Worm (Caenorhabditis elegans) whole organism, young adult: Measurements from ENCODE around the gene H20E11.1.
A peak's percentile ranks its signal among the peaks of the same experiment; 100 is the strongest.

Experiments
- B0019.2 ChIP-seq: fragments of 200-800 bp; sonication (Bioruptor generic); conservative IDR thresholded peaks from 2 replicates; pipeline ENCODE4 v1.3.6; 2022; ENCODE audit warnings: missing genetic modification reagents, missing genetic modification characterization, missing compliant biosample characterization
- B0261.1 ChIP-seq: sonication (generic microtip); optimal IDR thresholded peaks from 2 replicates; lab custom pipeline; 2016; ENCODE audit warnings: mild to moderate bottlenecking, missing genetic modification characterization, moderate library complexity, missing compliant biosample characterization
- C06A6.2 ChIP-seq: fragments of 200-800 bp; sonication (Bioruptor generic); conservative IDR thresholded peaks from 2 replicates; pipeline ENCODE4 v1.3.6; 2022; ENCODE audit warnings: missing genetic modification characterization, missing compliant biosample characterization
- C17E4.6 ChIP-seq: fragments of 200-800 bp; sonication (Bioruptor generic); IDR thresholded peaks from 2 replicates; pipeline ENCODE4 v1.3.6; 2022; ENCODE audit warnings: missing genetic modification reagents, missing genetic modification characterization, missing compliant biosample characterization
- F10E7.11 ChIP-seq: sonication (generic microtip); optimal IDR thresholded peaks from 2 replicates; lab custom pipeline; 2017; ENCODE audit warnings: mild to moderate bottlenecking, missing genetic modification characterization, moderate library complexity, missing compliant biosample characterization
- F23B12.7 ChIP-seq: sonication (generic microtip); optimal IDR thresholded peaks from 2 replicates; lab custom pipeline; 2017; ENCODE audit warnings: missing genetic modification characterization, mild to moderate bottlenecking, missing compliant biosample characterization, antibody characterized with exemption, moderate library complexity; ENCODE audit not compliant: insufficient read depth
- F33H1.4 ChIP-seq: fragments of 200-800 bp; sonication (Bioruptor generic); IDR thresholded peaks from 2 replicates; pipeline ENCODE4 v1.3.6; 2022; ENCODE audit warnings: missing genetic modification reagents, missing genetic modification characterization, missing compliant biosample characterization
- F57C9.4 ChIP-seq: sonication (generic microtip); optimal IDR thresholded peaks from 2 replicates; lab custom pipeline; 2017; ENCODE audit warnings: mild to moderate bottlenecking, missing genetic modification characterization, missing compliant biosample characterization
- K11D2.4 ChIP-seq: fragments of 200-800 bp; sonication (Bioruptor generic); IDR thresholded peaks from 2 replicates; pipeline ENCODE4 v1.3.6; 2022; ENCODE audit warnings: missing genetic modification reagents, missing genetic modification characterization, missing compliant biosample characterization
- T07F8.4 ChIP-seq: sonication (generic microtip); optimal IDR thresholded peaks from 2 replicates; lab custom pipeline; 2016; ENCODE audit warnings: mild to moderate bottlenecking, missing genetic modification characterization, moderate library complexity, missing compliant biosample characterization
- Y53F4B.3 ChIP-seq: fragments of 200-800 bp; sonication (Bioruptor generic); IDR thresholded peaks from 2 replicates; pipeline ENCODE4 v1.3.6; 2022; ENCODE audit warnings: missing genetic modification reagents, missing genetic modification characterization, missing compliant biosample characterization
- akir-1 ChIP-seq: fragments of 200-800 bp; sonication (Bioruptor generic); optimal IDR thresholded peaks from 2 replicates; lab custom pipeline; 2018; ENCODE audit warnings: mild to moderate bottlenecking, missing genetic modification characterization, moderate library complexity, missing compliant biosample characterization
- ama-1 ChIP-seq, 3 experiments: fragments of 150-350 bp in 1 of 3; sonication (generic microtip) in 2 of 3; optimal IDR thresholded peaks; 2 replicates each; lab custom pipeline; 2014 to 2018; ENCODE audit warnings: missing biosample characterization in 2 of 3, missing genetic modification characterization in 2 of 3, missing genetic modification reagents in 2 of 3
- ccch-3 ChIP-seq: fragments of 200-800 bp; sonication (Bioruptor generic); optimal IDR thresholded peaks from 2 replicates; lab custom pipeline; 2018; ENCODE audit warnings: mild to moderate bottlenecking, missing genetic modification characterization, missing compliant biosample characterization
- cebp-2 ChIP-seq: fragments of 200-800 bp; sonication (Bioruptor generic); IDR thresholded peaks from 2 replicates; pipeline ENCODE4 v1.3.6; 2022; ENCODE audit warnings: missing genetic modification characterization, missing compliant biosample characterization
- ceh-100 ChIP-seq: fragments of 200-800 bp; sonication (Bioruptor generic); IDR thresholded peaks from 2 replicates; pipeline ENCODE4 v1.3.6; 2022; ENCODE audit warnings: missing genetic modification reagents, missing genetic modification characterization, missing compliant biosample characterization
- ceh-40 ChIP-seq: fragments of 200-800 bp; sonication (Bioruptor generic); IDR thresholded peaks from 2 replicates; pipeline ENCODE4 v1.3.6; 2022; ENCODE audit warnings: missing genetic modification characterization, missing compliant biosample characterization
- dox-1 ChIP-seq: fragments of 200-800 bp; sonication (Bioruptor generic); IDR thresholded peaks from 2 replicates; pipeline ENCODE4 v1.3.6; 2022; ENCODE audit warnings: missing genetic modification reagents, missing genetic modification characterization, missing compliant biosample characterization
- dpff-1 ChIP-seq: sonication (generic microtip); optimal IDR thresholded peaks from 2 replicates; lab custom pipeline; 2017; ENCODE audit warnings: mild to moderate bottlenecking, missing genetic modification characterization, missing compliant biosample characterization
- ekl-4 ChIP-seq: fragments of 200-800 bp; sonication (Bioruptor generic); IDR thresholded peaks from 2 replicates; pipeline ENCODE4 v1.3.6; 2022; ENCODE audit warnings: missing genetic modification reagents, missing genetic modification characterization, missing compliant biosample characterization
- fkh-3 ChIP-seq: sonication (generic microtip); optimal IDR thresholded peaks from 2 replicates; lab custom pipeline; 2016; ENCODE audit warnings: mild to moderate bottlenecking, missing genetic modification characterization, missing compliant biosample characterization
- hmg-1.2 ChIP-seq: fragments of 200-800 bp; sonication (Bioruptor generic); IDR thresholded peaks from 2 replicates; pipeline ENCODE4 v1.3.6; 2022; ENCODE audit warnings: missing genetic modification reagents, missing genetic modification characterization, missing compliant biosample characterization
- hmg-20 ChIP-seq: fragments of 200-800 bp; sonication (Bioruptor generic); IDR thresholded peaks from 2 replicates; pipeline ENCODE4 v1.3.6; 2022; ENCODE audit warnings: missing genetic modification reagents, missing genetic modification characterization, missing compliant biosample characterization
- hrde-1 ChIP-seq: sonication (generic microtip); optimal IDR thresholded peaks from 2 replicates; lab custom pipeline; 2016; ENCODE audit warnings: missing genetic modification characterization, mild to moderate bottlenecking, missing compliant biosample characterization, moderate library complexity, missing genotype, missing genetic modification reagents, borderline replicate concordance
- let-607 ChIP-seq, 2 experiments: fragments of 200-800 bp in 1 of 2; sonication (Bioruptor generic) in 1 of 2; sonication (generic microtip) in 1 of 2; optimal IDR thresholded peaks; 2 replicates each; lab custom pipeline; 2016 to 2018; ENCODE audit warnings: mild to moderate bottlenecking in 2 of 2, missing compliant biosample characterization in 2 of 2, missing genetic modification characterization in 2 of 2, moderate library complexity in 2 of 2, missing genotype in 1 of 2
- lin-35 ChIP-seq, 3 experiments: fragments of 150-350 bp in 2 of 3; sonication (generic microtip) in 1 of 3; optimal IDR thresholded peaks; 2 replicates each; lab custom pipeline; 2014 to 2018; ENCODE audit warnings: missing biosample characterization in 3 of 3, missing genetic modification characterization in 3 of 3, missing genetic modification reagents in 3 of 3
- lin-54 ChIP-seq: fragments of 200-800 bp; sonication (Bioruptor generic); optimal IDR thresholded peaks from 2 replicates; lab custom pipeline; 2018; ENCODE audit warnings: mild to moderate bottlenecking, missing genetic modification characterization, missing compliant biosample characterization
- madf-10 ChIP-seq: sonication (generic microtip); optimal IDR thresholded peaks from 2 replicates; lab custom pipeline; 2016; ENCODE audit warnings: mild to moderate bottlenecking, missing genetic modification characterization, missing compliant biosample characterization
- mcd-1 ChIP-seq: fragments of 200-800 bp; sonication (Bioruptor generic); IDR thresholded peaks from 2 replicates; pipeline ENCODE4 v1.3.6; 2022; ENCODE audit warnings: missing genetic modification reagents, missing genetic modification characterization, missing compliant biosample characterization
- mel-28 ChIP-seq: sonication (generic microtip); optimal IDR thresholded peaks from 2 replicates; lab custom pipeline; 2016; ENCODE audit warnings: borderline replicate concordance, mild to moderate bottlenecking, missing genetic modification characterization, missing compliant biosample characterization
- nfyb-1 ChIP-seq: fragments of 200-800 bp; sonication (Bioruptor generic); IDR thresholded peaks from 2 replicates; pipeline ENCODE4 v1.3.6; 2022; ENCODE audit warnings: missing genetic modification reagents, missing genetic modification characterization, missing compliant biosample characterization
- nhr-179 ChIP-seq: sonication (generic microtip); optimal IDR thresholded peaks from 2 replicates; lab custom pipeline; 2016; ENCODE audit warnings: mild to moderate bottlenecking, missing genetic modification characterization, missing compliant biosample characterization
- nhr-90 ChIP-seq: sonication (generic microtip); optimal IDR thresholded peaks from 2 replicates; lab custom pipeline; 2016; ENCODE audit warnings: missing genotype, mild to moderate bottlenecking, missing genetic modification characterization, missing compliant biosample characterization
- rec-8 ChIP-seq, 2 experiments: sonication (generic microtip); optimal IDR thresholded peaks; 2 replicates each; lab custom pipeline; 2016; ENCODE audit warnings: mild to moderate bottlenecking in 2 of 2, missing genetic modification characterization in 2 of 2, missing genetic modification reagents in 2 of 2, missing genotype in 2 of 2, missing biosample characterization in 1 of 2, missing compliant biosample characterization in 1 of 2, moderate library complexity in 1 of 2
- repo-1 ChIP-seq: sonication (generic microtip); optimal IDR thresholded peaks from 2 replicates; lab custom pipeline; 2017; ENCODE audit warnings: mild to moderate bottlenecking, missing genetic modification characterization, missing compliant biosample characterization
- sea-2 ChIP-seq: fragments of 200-800 bp; sonication (Bioruptor generic); IDR thresholded peaks from 2 replicates; pipeline ENCODE4 v1.3.6; 2022; ENCODE audit warnings: missing genetic modification characterization, missing compliant biosample characterization
- snpc-1.1 ChIP-seq: sonication (generic microtip); optimal IDR thresholded peaks from 2 replicates; lab custom pipeline; 2017; ENCODE audit warnings: missing genetic modification characterization, mild to moderate bottlenecking, missing compliant biosample characterization, antibody characterized with exemption, moderate library complexity, missing genotype, missing genetic modification reagents; ENCODE audit not compliant: insufficient read depth
- snpc-3.4 ChIP-seq: sonication (generic microtip); optimal IDR thresholded peaks from 2 replicates; lab custom pipeline; 2017; ENCODE audit warnings: missing genetic modification characterization, mild to moderate bottlenecking, missing compliant biosample characterization, antibody characterized with exemption, moderate library complexity, missing genotype, missing genetic modification reagents
- snpc-4 ChIP-seq, 5 experiments: fragments of 150-350 bp in 1 of 5; sonication (generic microtip) in 4 of 5; optimal IDR thresholded peaks; 2 replicates each; lab custom pipeline; 2014 to 2018; ENCODE audit warnings: missing genetic modification characterization in 5 of 5, missing biosample characterization in 3 of 5, antibody characterized with exemption in 2 of 5, mild to moderate bottlenecking in 2 of 5, missing compliant biosample characterization in 2 of 5, missing genotype in 2 of 5, moderate library complexity in 2 of 5, missing genetic modification reagents in 1 of 5
- somi-1 ChIP-seq: fragments of 200-800 bp; sonication (Bioruptor generic); optimal IDR thresholded peaks from 2 replicates; lab custom pipeline; 2018; ENCODE audit warnings: mild to moderate bottlenecking, missing genetic modification characterization, missing compliant biosample characterization
- tbx-9 ChIP-seq: sonication (generic microtip); optimal IDR thresholded peaks from 2 replicates; lab custom pipeline; 2016; ENCODE audit warnings: borderline replicate concordance, missing genetic modification characterization, inconsistent platforms, missing compliant biosample characterization
- tlf-1 ChIP-seq: fragments of 200-800 bp; sonication (Bioruptor generic); optimal IDR thresholded peaks from 2 replicates; lab custom pipeline; 2018; ENCODE audit warnings: mild to moderate bottlenecking, missing genetic modification characterization, missing compliant biosample characterization
- unc-62 ChIP-seq: fragments of 150-350 bp; optimal IDR thresholded peaks from 2 replicates; lab custom pipeline; 2014; ENCODE audit warnings: missing biosample characterization, missing genetic modification reagents, missing genetic modification characterization
- ztf-22 ChIP-seq: fragments of 200-800 bp; sonication (Bioruptor generic); optimal IDR thresholded peaks from 2 replicates; lab custom pipeline; 2018; ENCODE audit warnings: mild to moderate bottlenecking, missing genetic modification characterization, moderate library complexity, missing compliant biosample characterization
- ztf-26 ChIP-seq: sonication (generic microtip); optimal IDR thresholded peaks from 2 replicates; lab custom pipeline; 2017; ENCODE audit warnings: missing genetic modification characterization, missing compliant biosample characterization

The H20E11.1 gene

DNA sequence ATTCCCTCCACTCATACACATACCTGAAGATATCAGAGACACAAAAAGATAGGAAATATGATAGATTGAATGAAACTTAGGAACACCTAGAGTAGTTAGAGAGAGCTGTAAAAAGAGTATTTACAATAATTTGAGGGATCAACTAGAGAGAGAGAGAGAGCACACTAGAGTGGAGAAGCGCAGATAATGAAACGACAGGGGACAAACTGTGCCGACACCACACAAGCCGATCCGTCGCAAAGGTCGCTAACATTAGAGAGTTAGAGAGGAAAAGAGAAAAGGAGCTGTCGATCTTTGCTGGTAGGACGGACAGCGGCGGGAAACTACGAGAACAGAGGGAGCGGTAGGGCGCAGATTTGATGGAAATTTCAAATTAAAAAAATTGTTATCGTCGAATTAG is 44.8 kb upstream of the H20E11.1 start, which contains the start of gene dyci-1 (continued):
- TF ChIP-seq snpc-1.1 (tag; lab: Kevin White, UChicago) (no peak), ztf-22 (GFP tag; lab: Kevin White, UChicago) (no peak), hrde-1 (tag; lab: Kevin White, UChicago) (no peak), ceh-40 (no peak), nhr-179 (tag; lab: Kevin White, UChicago) (no peak)

DNA sequence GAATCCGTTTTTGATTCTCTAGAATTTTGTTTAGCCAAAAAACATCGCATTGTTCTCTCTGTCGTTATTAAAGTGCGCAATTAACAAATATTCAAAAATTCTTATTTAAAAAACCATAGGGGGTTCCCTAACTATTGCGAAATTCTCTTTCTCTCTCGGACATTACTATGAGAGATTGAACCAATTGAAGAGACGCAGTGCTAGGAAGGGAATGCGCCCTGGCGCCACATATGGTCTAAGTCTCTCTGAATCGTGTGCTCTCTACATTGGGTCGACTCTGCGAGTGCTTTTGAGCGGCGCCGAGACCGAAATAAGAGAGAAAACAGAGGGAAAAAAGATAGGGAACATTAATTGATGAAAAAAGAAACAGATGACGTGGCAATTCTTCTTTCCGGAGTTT is 44.1 kb upstream of the H20E11.1 start:
- TF ChIP-seq akir-1 (GFP tag; lab: Kevin White, UChicago), result no peak
- no peak for TF ChIP-seq ccch-3 (GFP tag; lab: Kevin White, UChicago)
- TF ChIP-seq repo-1, result peak; percentile 42
- TF ChIP-seq T07F8.4 (tag; lab: Kevin White, UChicago), result no peak
- peak; percentile 21; the same call in 1 of the 2 replicates for TF ChIP-seq K11D2.4 (GFP tag; lab: Robert Waterston, UW)
- no peak for TF ChIP-seq fkh-3
- no peak for TF ChIP-seq rec-8 (tag; optimal IDR thresholded peaks at IDR 0.05; lab: Kevin White, UChicago)
- no peak for TF ChIP-seq sea-2
- no peak for TF ChIP-seq F57C9.4 (tag; lab: Kevin White, UChicago)
- TF ChIP-seq tlf-1 (GFP tag; lab: Kevin White, UChicago), result no peak
- TF ChIP-seq nfyb-1 (GFP tag; lab: Robert Waterston, UW), result 0 out of 2 replicates have a peak, but pooled peaks have one; percentile 35
- no peak for TF ChIP-seq unc-62 (GFP tag; lab: Kevin White, UChicago)
- TF ChIP-seq F10E7.11 (tag; lab: Kevin White, UChicago), result no peak
- no peak for TF ChIP-seq ceh-100 (GFP tag; lab: Robert Waterston, UW)
- peak; percentile 17 for TF ChIP-seq madf-10 (tag; lab: Kevin White, UChicago)
- no peak for TF ChIP-seq B0019.2 (GFP tag; lab: Robert Waterston, UW)
- peak; percentile 33 to 70 for TF ChIP-seq let-607 (tag; optimal IDR thresholded peaks at IDR 0.05; lab: Kevin White, UChicago)
- TF ChIP-seq dox-1 (GFP tag; lab: Robert Waterston, UW), result peak; percentile 81
- TF ChIP-seq Y53F4B.3 (GFP tag; lab: Robert Waterston, UW), result no peak
- TF ChIP-seq cebp-2 (GFP tag; lab: Robert Waterston, UW), result 0 out of 2 replicates have a peak, but pooled peaks have one; percentile 57
- TF ChIP-seq B0261.1 (tag; lab: Kevin White, UChicago), result no peak
- TF ChIP-seq F23B12.7, result no peak
- TF ChIP-seq somi-1 (GFP tag; lab: Kevin White, UChicago), result no peak
- peak in 1 of 3 experiments; percentile 80 for TF ChIP-seq lin-35 (GFP tag; optimal IDR thresholded peaks at IDR 0.05; lab: Kevin White, UChicago)
- no peak for TF ChIP-seq snpc-3.4 (tag; lab: Kevin White, UChicago)
- TF ChIP-seq hmg-1.2 (GFP tag; lab: Robert Waterston, UW), result peak; percentile 96
- TF ChIP-seq mel-28 (tag; lab: Kevin White, UChicago), result no peak
- TF ChIP-seq C06A6.2 (GFP tag; lab: Robert Waterston, UW), result no peak
- no peak for TF ChIP-seq nhr-90
- no peak for TF ChIP-seq ekl-4 (GFP tag; lab: Robert Waterston, UW)
- TF ChIP-seq hmg-20, result no peak
- TF ChIP-seq ztf-26 (tag; lab: Kevin White, UChicago), result no peak
- TF ChIP-seq ama-1 (optimal IDR thresholded peaks at IDR 0.05; lab: Kevin White, UChicago), result no peak
- no peak for TF ChIP-seq ama-1 (GFP tag; optimal IDR thresholded peaks at IDR 0.05; lab: Kevin White, UChicago)
- no peak for TF ChIP-seq C17E4.6 (GFP tag; lab: Robert Waterston, UW)
- TF ChIP-seq snpc-4 (GFP tag; optimal IDR thresholded peaks at IDR 0.05; lab: Kevin White, UChicago), result no peak
- peak in 3 of 4 experiments; percentile 27 to 35 (median 30) for TF ChIP-seq snpc-4 (tag; optimal IDR thresholded peaks at IDR 0.05; lab: Kevin White, UChicago)
- peak; percentile 44 for TF ChIP-seq lin-54 (GFP tag; lab: Kevin White, UChicago)
- no peak for TF ChIP-seq dpff-1
- no peak for TF ChIP-seq F33H1.4 (GFP tag; lab: Robert Waterston, UW)
- TF ChIP-seq mcd-1 (GFP tag; lab: Robert Waterston, UW), result peak; percentile 64
- TF ChIP-seq tbx-9, result no peak
